Worm (Caenorhabditis elegans): ENCODE results near the gene rps-1.

Gene rps-1

ce11 chrIII:4448029-4448428 is 27.7 kb upstream of the rps-1 start:
- TF ChIP-seq unc-62 (GFP tag; optimal IDR thresholded peaks at IDR 0.05 in 1 of 2) (peak in 1 of 2 experiments; percentile 89), unc-62 (tag; optimal IDR thresholded peaks at IDR 0.05) (no peak), nhr-42 (GFP tag; IDR thresholded peaks at IDR 0.05) (no peak), snpc-1.2 (GFP tag; IDR thresholded peaks at IDR 0.05) (no peak), lsy-2 (tag; optimal IDR thresholded peaks at IDR 0.05) (no peak), aha-1 (tag) (peak; percentile 9), ceh-82 (tag; optimal IDR thresholded peaks at IDR 0.05) (no peak), tag-97 (GFP tag; IDR thresholded peaks at IDR 0.05) (no peak)

- TF ChIP-seq Y48G9A.11 (GFP tag; IDR thresholded peaks at IDR 0.05) (no peak), mes-2 (tag; optimal IDR thresholded peaks at IDR 0.05; ENCODE audit: poor library complexity, severe bottlenecking) (peak; percentile 10), D1046.2 (GFP tag; IDR thresholded peaks at IDR 0.05) (0 out of 2 replicates have a peak, but pooled peaks have one; percentile 70), daf-8 (GFP tag; IDR thresholded peaks at IDR 0.05) (no peak), spr-1 (tag; optimal IDR thresholded peaks at IDR 0.05) (no peak), lin-15B (tag; optimal IDR thresholded peaks at IDR 0.05) (no peak), F37D6.2 (tag; optimal IDR thresholded peaks at IDR 0.05) (no peak), ceh-32 (tag; optimal IDR thresholded peaks at IDR 0.05; ENCODE audit: poor library complexity) (no peak), lin-1 (GFP tag; IDR thresholded peaks at IDR 0.05) (no peak), nhr-102 (tag; optimal IDR thresholded peaks at IDR 0.05) (peak; percentile 26), lin-13 (GFP tag; optimal IDR thresholded peaks at IDR 0.05) (no peak), zfp-3 (GFP tag; conservative IDR thresholded peaks at IDR 0.05) (no peak), nhr-6 (tag; optimal IDR thresholded peaks at IDR 0.05) (no peak), lin-29 (GFP tag; IDR thresholded peaks at IDR 0.05) (no peak), lsy-2 (tag; optimal IDR thresholded peaks at IDR 0.05) (no peak), Y75B8A.6 (GFP tag; IDR thresholded peaks at IDR 0.05) (0 out of 2 replicates have a peak, but pooled peaks have one; percentile 29), nhr-28 (tag; optimal IDR thresholded peaks at IDR 0.05) (no peak), hlh-30 (tag; optimal IDR thresholded peaks at IDR 0.05; ENCODE audit: insufficient read depth) (peak; percentile 6), F10B5.3 (tag; optimal IDR thresholded peaks at IDR 0.05) (no peak), daf-12 (tag; optimal IDR thresholded peaks at IDR 0.05) (no peak), attf-4 (tag; optimal IDR thresholded peaks at IDR 0.05) (no peak), F49E8.2 (tag; optimal IDR thresholded peaks at IDR 0.05; ENCODE audit: borderline replicate concordance) (peak; percentile 48), madf-9 (GFP tag; conservative IDR thresholded peaks at IDR 0.05) (no peak), mdt-29 (GFP tag; IDR thresholded peaks at IDR 0.05) (0 out of 2 replicates have a peak, but pooled peaks have one; percentile 7), nhr-42 (GFP tag; IDR thresholded peaks at IDR 0.05) (no peak), spr-3 (GFP tag; optimal IDR thresholded peaks at IDR 0.05) (no peak), saeg-2 (GFP tag; IDR thresholded peaks at IDR 0.05) (no peak), jun-1 (tag; optimal IDR thresholded peaks at IDR 0.05) (no peak), dmd-6 (GFP tag; IDR thresholded peaks at IDR 0.05) (peak; percentile 32; the same call in 1 of the 2 replicates), nhr-41 (GFP tag; IDR thresholded peaks at IDR 0.05) (no peak), ama-1 (optimal IDR thresholded peaks at IDR 0.05) (no peak), php-3 (GFP tag; IDR thresholded peaks at IDR 0.05) (0 out of 2 replicates have a peak, but pooled peaks have one; percentile 21), nhr-237 (tag; optimal IDR thresholded peaks at IDR 0.05) (no peak), ceh-82 (tag; optimal IDR thresholded peaks at IDR 0.05) (no peak), dmd-8 (GFP tag; IDR thresholded peaks at IDR 0.05) (0 out of 2 replicates have a peak, but pooled peaks have one; percentile 60), ZK337.2 (GFP tag; IDR thresholded peaks at IDR 0.05) (no peak), T26A8.4 (GFP tag; IDR thresholded peaks at IDR 0.05) (no peak), arid-1 (GFP tag; conservative IDR thresholded peaks at IDR 0.05) (peak; percentile 71), nhr-25 (tag; optimal IDR thresholded peaks at IDR 0.05; ENCODE audit: borderline replicate concordance, insufficient read depth) (no peak), lin-39 (tag; optimal IDR thresholded peaks at IDR 0.05) (no peak), ceh-28 (tag; optimal IDR thresholded peaks at IDR 0.05) (no peak), vab-7 (GFP tag; IDR thresholded peaks at IDR 0.05) (peak; percentile 49; the same call in 1 of the 2 replicates), dve-1 (tag; optimal IDR thresholded peaks at IDR 0.05; ENCODE audit: insufficient read depth) (peak; percentile 44), nhr-76 (tag; optimal IDR thresholded peaks at IDR 0.05) (no peak)
Measured at ce11 chrIII:4449357-4449756, 26.4 kb upstream of the rps-1 start.

Measured in whole organism, L4 larva.